Fruit fly (Drosophila melanogaster) whole organism: ENCODE measurements around the gene CG42534.

Experiments used
- CG8478 ChIP-seq: fragments of >200 bp; optimal IDR thresholded peaks from 2 replicates; lab custom pipeline; 2018; ENCODE audit warnings: inconsistent platforms
- Dll ChIP-seq: fragments of >200 bp; optimal IDR thresholded peaks from 2 replicates; lab custom pipeline; 2017
- EcR ChIP-seq, 2 experiments: fragments of >200 bp; optimal IDR thresholded peaks; 2 replicates each; lab custom pipeline; 2017; ENCODE audit warnings: missing biosample characterization in 2 of 2, missing genetic modification characterization in 2 of 2, missing genetic modification reagents in 2 of 2
- pan ChIP-seq: fragments of >200 bp; optimal IDR thresholded peaks from 2 replicates; lab custom pipeline; 2017
- psq ChIP-seq: fragments of >200 bp; optimal IDR thresholded peaks from 2 replicates; lab custom pipeline; 2017
- usp ChIP-seq: fragments of >200 bp; optimal IDR thresholded peaks from 2 replicates; lab custom pipeline; 2017; ENCODE audit warnings: missing biosample characterization, missing genetic modification characterization, mixed read lengths

The CG42534 gene

DNA sequence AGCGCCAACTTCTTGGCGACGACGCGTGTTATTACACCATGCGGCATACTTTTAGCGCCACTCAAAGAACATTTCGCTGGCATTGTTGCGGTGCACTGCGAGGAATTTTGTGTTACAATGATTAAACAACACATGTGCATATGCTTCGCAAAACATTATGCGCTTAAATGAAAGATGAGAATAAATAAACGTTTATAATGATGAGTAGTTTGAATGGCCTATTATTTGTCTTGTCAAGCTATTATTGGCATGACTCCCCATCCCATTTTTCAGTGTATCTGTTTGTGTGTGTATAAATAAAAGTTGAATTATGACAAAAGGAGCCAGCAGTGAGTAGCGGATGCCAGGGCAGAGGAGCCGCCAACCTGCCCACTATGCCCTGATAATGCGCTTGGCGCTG lies 81.4 kb downstream of the CG42534 start:
- TF ChIP-seq Dll (lab: Kevin White, UChicago) = no peak
- no peak for TF ChIP-seq pan (lab: Kevin White, UChicago)
- no peak for TF ChIP-seq psq (lab: Kevin White, UChicago)
- no peak for TF ChIP-seq usp (GFP tag; lab: Kevin White, UChicago)
- no peak for TF ChIP-seq EcR (GFP tag; optimal IDR thresholded peaks at IDR 0.05; lab: Kevin White, UChicago)
- no peak for TF ChIP-seq CG8478
